Fruit fly (Drosophila melanogaster) whole organism, wandering third instar larva: ENCODE results near the gene mib2.

Experiments
- Abd-B ChIP-seq: fragments of >200 bp; optimal IDR thresholded peaks from 2 replicates; lab custom pipeline; 2017; ENCODE audit warnings: missing biosample characterization, missing genetic modification characterization
- CG32264 ChIP-seq: fragments of 200-800 bp; sonication (Bioruptor generic); optimal IDR thresholded peaks from 2 replicates; lab custom pipeline; 2016; ENCODE audit warnings: missing biosample characterization, missing genetic modification characterization
- CG9705 ChIP-seq: fragments of 200-800 bp; sonication (Bioruptor generic); optimal IDR thresholded peaks from 2 replicates; lab custom pipeline; 2018; ENCODE audit warnings: missing biosample characterization, mild to moderate bottlenecking, missing genetic modification characterization
- CrebA ChIP-seq: fragments of 200-800 bp; sonication (Bioruptor generic); optimal IDR thresholded peaks from 2 replicates; lab custom pipeline; 2016; ENCODE audit warnings: missing biosample characterization, mild to moderate bottlenecking, missing genetic modification characterization, borderline replicate concordance
- Dfd ChIP-seq: fragments of >200 bp; optimal IDR thresholded peaks from 2 replicates; lab custom pipeline; 2017; ENCODE audit warnings: missing biosample characterization, missing genetic modification characterization
- Dif ChIP-seq: fragments of 200-275, 200-300 bp; sonication (Bioruptor generic); optimal IDR thresholded peaks from 2 replicates; lab custom pipeline; 2018; ENCODE audit warnings: missing biosample characterization, missing genetic modification characterization; ENCODE audit not compliant: partially characterized antibody
- GATAd ChIP-seq: sonication (Bioruptor generic); optimal IDR thresholded peaks from 2 replicates; lab custom pipeline; 2016; ENCODE audit warnings: missing biosample characterization, missing genetic modification characterization
- Hnf4 ChIP-seq: fragments of 200-800 bp; sonication (Bioruptor generic); optimal IDR thresholded peaks from 2 replicates; lab custom pipeline; 2016; ENCODE audit warnings: missing biosample characterization, mild to moderate bottlenecking, missing genetic modification characterization
- Hr78 ChIP-seq: fragments of >200 bp; optimal IDR thresholded peaks from 2 replicates; lab custom pipeline; 2017; ENCODE audit warnings: missing biosample characterization, missing genetic modification characterization
- Hr83 ChIP-seq: fragments of 200-300 bp; sonication (Bioruptor generic); optimal IDR thresholded peaks from 2 replicates; lab custom pipeline; 2016; ENCODE audit warnings: missing biosample characterization, mild to moderate bottlenecking, missing genetic modification characterization, moderate library complexity; ENCODE audit not compliant: poor library complexity, severe bottlenecking
- Mio ChIP-seq: sonication (Bioruptor generic); optimal IDR thresholded peaks from 2 replicates; lab custom pipeline; 2016; ENCODE audit warnings: missing biosample characterization, missing genetic modification characterization
- Myc ChIP-seq: fragments of >200 bp; optimal IDR thresholded peaks from 2 replicates; lab custom pipeline; 2017
- N ChIP-seq: fragments of >200 bp; optimal IDR thresholded peaks from 2 replicates; lab custom pipeline; 2018; ENCODE audit warnings: missing biosample characterization, missing external identifiers, missing genetic modification characterization
- OdsH ChIP-seq: fragments of 200-800 bp; sonication (Bioruptor generic); optimal IDR thresholded peaks from 2 replicates; lab custom pipeline; 2016; ENCODE audit warnings: missing biosample characterization, mild to moderate bottlenecking, missing genetic modification characterization
- Rel ChIP-seq, 2 experiments: fragments of 200-800 bp; sonication (Bioruptor generic) in 1 of 2; optimal IDR thresholded peaks; 2 replicates in 1 of 2; 3 replicates in 1 of 2; lab custom pipeline; 2016 to 2019; ENCODE audit warnings: mild to moderate bottlenecking in 2 of 2, missing biosample characterization in 2 of 2, missing genetic modification characterization in 2 of 2, moderate library complexity in 1 of 2
- Sp1 ChIP-seq: fragments of 200-800 bp; sonication (Bioruptor generic); optimal IDR thresholded peaks from 3 replicates; lab custom pipeline; 2019; ENCODE audit warnings: missing biosample characterization, mild to moderate bottlenecking, missing genetic modification characterization, moderate library complexity
- Vsx2 ChIP-seq: fragments of 200-300, 225-300 bp; sonication (Bioruptor generic); optimal IDR thresholded peaks from 2 replicates; lab custom pipeline; 2018; ENCODE audit warnings: missing biosample characterization, missing genetic modification characterization; ENCODE audit not compliant: partially characterized antibody
- br ChIP-seq: fragments of 200-800 bp; sonication (Bioruptor generic); optimal IDR thresholded peaks from 2 replicates; lab custom pipeline; 2016; ENCODE audit warnings: missing biosample characterization, missing genetic modification characterization
- brk ChIP-seq: fragments of 200-800 bp; sonication (Bioruptor generic); optimal IDR thresholded peaks from 2 replicates; lab custom pipeline; 2016; ENCODE audit warnings: missing biosample characterization, mild to moderate bottlenecking, missing genetic modification characterization
- dl ChIP-seq, 2 experiments: fragments of 175-275, 200-275 bp in 1 of 2; fragments of 200-275 bp in 1 of 2; sonication (Bioruptor generic); optimal IDR thresholded peaks; lab custom pipeline; 2018; ENCODE audit warnings: mild to moderate bottlenecking in 2 of 2, missing biosample characterization in 2 of 2, missing genetic modification characterization in 2 of 2, moderate library complexity in 2 of 2; ENCODE audit not compliant: partially characterized antibody in 2 of 2, insufficient read depth in 1 of 2
- dmrt93B ChIP-seq: fragments of 200-800 bp; sonication (Bioruptor generic); optimal IDR thresholded peaks from 2 replicates; lab custom pipeline; 2018; ENCODE audit warnings: missing biosample characterization, mild to moderate bottlenecking, missing genetic modification characterization
- dsf ChIP-seq: sonication (Bioruptor generic); optimal IDR thresholded peaks from 2 replicates; lab custom pipeline; 2016; ENCODE audit warnings: missing biosample characterization, missing genetic modification characterization, borderline replicate concordance
- ey ChIP-seq: fragments of 200-800 bp; sonication (Bioruptor generic); optimal IDR thresholded peaks from 2 replicates; lab custom pipeline; 2016; ENCODE audit warnings: missing biosample characterization, missing genetic modification characterization
- fru ChIP-seq: fragments of 200-800 bp; sonication (Bioruptor generic); optimal IDR thresholded peaks from 3 replicates; lab custom pipeline; 2016; ENCODE audit warnings: missing biosample characterization, mild to moderate bottlenecking, missing genetic modification characterization
- h ChIP-seq: fragments of 200-800 bp; sonication (Bioruptor generic); optimal IDR thresholded peaks from 3 replicates; lab custom pipeline; 2016; ENCODE audit warnings: missing biosample characterization, mild to moderate bottlenecking, missing genetic modification characterization
- jim ChIP-seq: fragments of 175-275, 200-325 bp; sonication (Bioruptor generic); optimal IDR thresholded peaks from 2 replicates; lab custom pipeline; 2016; ENCODE audit warnings: missing biosample characterization, mild to moderate bottlenecking, missing genetic modification characterization
- pan ChIP-seq: fragments of >200 bp; optimal IDR thresholded peaks from 2 replicates; lab custom pipeline; 2017
- psq ChIP-seq: fragments of 200-800 bp; sonication (Bioruptor generic); optimal IDR thresholded peaks from 3 replicates; lab custom pipeline; 2017; ENCODE audit warnings: missing biosample characterization, mild to moderate bottlenecking, missing genetic modification characterization, moderate library complexity
- rgr ChIP-seq: fragments of 200-800 bp; sonication (Bioruptor generic); optimal IDR thresholded peaks from 3 replicates; lab custom pipeline; 2016; ENCODE audit warnings: missing biosample characterization, mild to moderate bottlenecking, missing genetic modification characterization
- sage ChIP-seq: fragments of 200-800 bp; sonication (Bioruptor generic); optimal IDR thresholded peaks from 2 replicates; lab custom pipeline; 2016; ENCODE audit warnings: missing biosample characterization, mild to moderate bottlenecking, missing genetic modification characterization
- sv ChIP-seq: fragments of 200-800 bp; sonication (Bioruptor generic); optimal IDR thresholded peaks from 3 replicates; lab custom pipeline; 2016; ENCODE audit warnings: missing biosample characterization, missing genetic modification characterization
- tai ChIP-seq: sonication (Bioruptor generic); optimal IDR thresholded peaks from 2 replicates; lab custom pipeline; 2016; ENCODE audit warnings: missing biosample characterization, missing genetic modification characterization
- woc ChIP-seq: sonication (Bioruptor generic); optimal IDR thresholded peaks from 2 replicates; lab custom pipeline; 2016; ENCODE audit warnings: missing biosample characterization, mild to moderate bottlenecking, missing genetic modification characterization

mib2 gene

dm6 chr2L:19071713-19072112 is 37.5 kb downstream of the mib2 start (continued):
- TF ChIP-seq sage (GFP tag; lab: Kevin White, UChicago) (no peak), Dif (GFP tag; lab: Kevin White, UChicago) (no peak), N (no peak), ey (GFP tag; lab: Kevin White, UChicago) (peak; percentile 29), CrebA (GFP tag; lab: Kevin White, UChicago) (no peak)
- TF ChIP-seq, all 38 proteins: peak for 9

dm6 chr2L:19074099-19074828 is 40.0 kb downstream of the mib2 start, which contains the start of gene CG17572:
TSS of gene CG17572 (minus strand) at chr2L:19074149.
- TF ChIP-seq dl (GFP tag; optimal IDR thresholded peaks at IDR 0.05; lab: Kevin White, UChicago; ENCODE audit: insufficient read depth in 1 of 2, partially characterized antibody in 2 of 2) = no peak
- TF ChIP-seq rgr (GFP tag; lab: Kevin White, UChicago) = no peak
- TF ChIP-seq GATAd (GFP tag; lab: Kevin White, UChicago) = no peak
- no peak for TF ChIP-seq OdsH
- no peak for TF ChIP-seq CG9705 (GFP tag; lab: Kevin White, UChicago)
- TF ChIP-seq CrebA (GFP tag; lab: Kevin White, UChicago) = no peak
- TF ChIP-seq Abd-B (GFP tag; lab: Kevin White, UChicago) = no peak
- no peak for TF ChIP-seq Mio (GFP tag; lab: Kevin White, UChicago)
- TF ChIP-seq Hnf4 (GFP tag; lab: Kevin White, UChicago) = no peak
- no peak for TF ChIP-seq tai (GFP tag; lab: Kevin White, UChicago)
- TF ChIP-seq ey (GFP tag; lab: Kevin White, UChicago) = no peak
- no peak for TF ChIP-seq sage (GFP tag; lab: Kevin White, UChicago)
- TF ChIP-seq N = no peak
- TF ChIP-seq jim (GFP tag; lab: Kevin White, UChicago) = no peak
- TF ChIP-seq Vsx2 (GFP tag; lab: Kevin White, UChicago) = no peak
- no peak for TF ChIP-seq Rel (GFP tag; optimal IDR thresholded peaks at IDR 0.05; lab: Kevin White, UChicago)
- TF ChIP-seq Rel (tag; optimal IDR thresholded peaks at IDR 0.05; lab: Kevin White, UChicago) = no peak
- no peak for TF ChIP-seq CG32264
- no peak for TF ChIP-seq dmrt93B (GFP tag; lab: Kevin White, UChicago)
- no peak for TF ChIP-seq brk
- no peak for TF ChIP-seq woc (GFP tag; lab: Kevin White, UChicago)

dm6 chr2L:19078928-19079327 is 44.7 kb downstream of the mib2 start, which contains the start of gene CG10700:
TSS of gene CG10700 (minus strand) at chr2L:19079028.
- TF ChIP-seq Mio (GFP tag; lab: Kevin White, UChicago) (no peak), CG9705 (GFP tag; lab: Kevin White, UChicago) (no peak), rgr (GFP tag; lab: Kevin White, UChicago) (no peak), sage (GFP tag; lab: Kevin White, UChicago) (no peak), woc (GFP tag; lab: Kevin White, UChicago) (no peak), brk (no peak)

dm6 chr2L:19079742-19080141 is 45.5 kb downstream of the mib2 start:
- TF ChIP-seq sv (GFP tag; lab: Kevin White, UChicago) (no peak), Hnf4 (GFP tag; lab: Kevin White, UChicago) (no peak), Sp1 (no peak), woc (GFP tag; lab: Kevin White, UChicago) (no peak), Myc (no peak), Dif (GFP tag; lab: Kevin White, UChicago) (no peak), ey (GFP tag; lab: Kevin White, UChicago) (no peak), sage (GFP tag; lab: Kevin White, UChicago) (no peak)

- no peak for TF ChIP-seq N
- peak; percentile 60 for TF ChIP-seq Dfd (GFP tag; lab: Kevin White, UChicago)
These were observed 49.1 kb downstream of the mib2 start for dm6 chr2L:19083320-19083764.

dm6 chr2L:19088895-19089294 is 54.7 kb downstream of the mib2 start:
- TF ChIP-seq OdsH (no peak), rgr (GFP tag; lab: Kevin White, UChicago) (no peak), CG32264 (no peak), br (GFP tag; lab: Kevin White, UChicago) (no peak), jim (GFP tag; lab: Kevin White, UChicago) (no peak), Hr78 (GFP tag; lab: Kevin White, UChicago) (no peak), pan (lab: Kevin White, UChicago) (no peak), Hnf4 (GFP tag; lab: Kevin White, UChicago) (no peak), Hr83 (no peak), h (no peak), fru (GFP tag; lab: Kevin White, UChicago) (no peak), woc (GFP tag; lab: Kevin White, UChicago) (no peak), dsf (no peak), psq (no peak), Mio (GFP tag; lab: Kevin White, UChicago) (no peak), Rel (GFP tag; optimal IDR thresholded peaks at IDR 0.05; lab: Kevin White, UChicago) (no peak), Rel (tag; optimal IDR thresholded peaks at IDR 0.05; lab: Kevin White, UChicago) (no peak), Sp1 (no peak)
